Worm (Caenorhabditis elegans) whole organism, L4/young adult: ENCODE results near the gene clec-160.

Experiments
- W03F9.2 ChIP-seq: fragments of 150-350 bp; optimal IDR thresholded peaks from 2 replicates; lab custom pipeline; 2014; ENCODE audit warnings: missing biosample characterization, missing genetic modification characterization
- dao-5 ChIP-seq: sonication (generic microtip); optimal IDR thresholded peaks from 2 replicates; lab custom pipeline; 2016; ENCODE audit warnings: missing genotype, missing genetic modification characterization, moderate library complexity, missing compliant biosample characterization
- him-1 ChIP-seq: sonication (generic microtip); optimal IDR thresholded peaks from 2 replicates; lab custom pipeline; 2016; ENCODE audit warnings: missing genotype, missing genetic modification reagents, missing genetic modification characterization, missing compliant biosample characterization

ce11 chrIII:8322645-8323213 lies 47.0 kb upstream of the clec-160 start, which contains the start of gene F10E9.1:
- TF ChIP-seq him-1 (tag; lab: Kevin White, UChicago) (no peak), dao-5 (tag; lab: Kevin White, UChicago) (no peak), W03F9.2 (no peak)
